Worm (Caenorhabditis elegans) whole organism, L4 larva: Measurements from ENCODE around the gene polk-1.

Experiments used
- F26F4.8 ChIP-seq: fragments of 200-800 bp; sonication (Bioruptor generic); conservative IDR thresholded peaks from 2 replicates; pipeline ENCODE4 v1.3.6; 2022; ENCODE audit warnings: missing genetic modification characterization, missing compliant biosample characterization
- F37D6.2 ChIP-seq: sonication (generic microtip); optimal IDR thresholded peaks from 2 replicates; lab custom pipeline; 2016; ENCODE audit warnings: mild to moderate bottlenecking, missing genetic modification characterization, missing compliant biosample characterization
- T26A8.4 ChIP-seq: fragments of 200-800 bp; sonication (Bioruptor generic); IDR thresholded peaks from 2 replicates; pipeline ENCODE4 v1.3.6; 2022; ENCODE audit warnings: missing genetic modification characterization, missing compliant biosample characterization
- Y48G9A.11 ChIP-seq: fragments of 200-800 bp; sonication (Bioruptor generic); IDR thresholded peaks from 2 replicates; pipeline ENCODE4 v1.3.6; 2022; ENCODE audit warnings: missing genetic modification reagents, missing genetic modification characterization, missing compliant biosample characterization
- Y5F2A.4 ChIP-seq: fragments of 200-800 bp; sonication (Bioruptor generic); optimal IDR thresholded peaks from 2 replicates; lab custom pipeline; 2018; ENCODE audit warnings: mild to moderate bottlenecking, missing genetic modification characterization, missing compliant biosample characterization
- Y75B8A.6 ChIP-seq: fragments of 200-800 bp; sonication (Bioruptor generic); IDR thresholded peaks from 2 replicates; pipeline ENCODE4 v1.3.6; 2022; ENCODE audit warnings: missing genetic modification reagents, missing genetic modification characterization, missing compliant biosample characterization
- ZK546.5 ChIP-seq, 2 experiments: sonication (generic microtip); optimal IDR thresholded peaks; 2 replicates each; lab custom pipeline; 2017; ENCODE audit warnings: missing biosample characterization in 2 of 2, missing genetic modification characterization in 2 of 2
- ama-1 ChIP-seq: fragments of 150-350 bp; optimal IDR thresholded peaks from 2 replicates; lab custom pipeline; 2014; ENCODE audit warnings: inconsistent platforms, mixed read lengths
- ceh-20 ChIP-seq: fragments of 200-800 bp; sonication (Bioruptor generic); IDR thresholded peaks from 2 replicates; pipeline ENCODE4 v1.3.6; 2022; ENCODE audit warnings: missing genetic modification reagents, missing genetic modification characterization, missing compliant biosample characterization
- ceh-28 ChIP-seq: fragments of 150-350 bp; optimal IDR thresholded peaks from 2 replicates; lab custom pipeline; 2014; ENCODE audit warnings: missing biosample characterization, missing genetic modification reagents, missing genetic modification characterization
- ceh-44 ChIP-seq: fragments of 200-800 bp; sonication (Bioruptor generic); IDR thresholded peaks from 2 replicates; pipeline ENCODE4 v1.3.6; 2022; ENCODE audit warnings: missing genetic modification reagents, missing genetic modification characterization, missing compliant biosample characterization
- ces-1 ChIP-seq: fragments of 150-350 bp; sonication (generic microtip); optimal IDR thresholded peaks from 4 replicates; lab custom pipeline; 2014; ENCODE audit warnings: missing biosample characterization, missing genetic modification reagents, missing genetic modification characterization
- cey-2 ChIP-seq: sonication (generic microtip); optimal IDR thresholded peaks from 3 replicates; lab custom pipeline; 2017; ENCODE audit warnings: missing genetic modification characterization, mild to moderate bottlenecking, missing compliant biosample characterization, antibody characterized with exemption, borderline replicate concordance; ENCODE audit not compliant: insufficient read depth
- ctbp-1 ChIP-seq: fragments of 200-800 bp; sonication (Bioruptor generic); IDR thresholded peaks from 2 replicates; pipeline ENCODE4 v1.3.6; 2022; ENCODE audit warnings: missing genetic modification reagents, missing genetic modification characterization, missing compliant biosample characterization
- daf-16 ChIP-seq, 3 experiments: sonication (generic microtip); optimal IDR thresholded peaks; 2 replicates each; lab custom pipeline; 2016 to 2017; ENCODE audit warnings: missing genetic modification characterization in 3 of 3, missing genetic modification reagents in 3 of 3, mild to moderate bottlenecking in 2 of 3, missing compliant biosample characterization in 2 of 3, missing biosample characterization in 1 of 3, moderate library complexity in 1 of 3
- dmd-9 ChIP-seq: fragments of 200-800 bp; sonication (Bioruptor generic); IDR thresholded peaks from 2 replicates; pipeline ENCODE4 v1.3.6; 2022; ENCODE audit warnings: missing genetic modification reagents, missing genetic modification characterization, missing compliant biosample characterization
- dpl-1 ChIP-seq: fragments of 150-350 bp; optimal IDR thresholded peaks from 2 replicates; lab custom pipeline; 2014; ENCODE audit warnings: missing biosample characterization, missing genetic modification reagents, missing genetic modification characterization
- egl-27 ChIP-seq: sonication (generic microtip); optimal IDR thresholded peaks from 3 replicates; lab custom pipeline; 2017; ENCODE audit warnings: missing biosample characterization, missing genetic modification reagents, missing genetic modification characterization
- fkh-10 ChIP-seq: fragments of 150-350 bp; optimal IDR thresholded peaks from 2 replicates; lab custom pipeline; 2014; ENCODE audit warnings: missing biosample characterization, missing genetic modification reagents, missing genetic modification characterization
- hif-1 ChIP-seq, 2 experiments: sonication (generic microtip); optimal IDR thresholded peaks; 2 replicates each; lab custom pipeline; 2016 to 2017; ENCODE audit warnings: missing compliant biosample characterization in 2 of 2, missing genetic modification characterization in 2 of 2, missing genetic modification reagents in 2 of 2, missing genotype in 2 of 2, mild to moderate bottlenecking in 1 of 2
- hlh-11 ChIP-seq: fragments of 200-800 bp; sonication (Bioruptor generic); optimal IDR thresholded peaks from 2 replicates; lab custom pipeline; 2018; ENCODE audit warnings: mild to moderate bottlenecking, missing genetic modification characterization, missing compliant biosample characterization
- hmg-1.1 ChIP-seq: fragments of 200-800 bp; sonication (Bioruptor generic); IDR thresholded peaks from 2 replicates; pipeline ENCODE4 v1.3.6; 2022; ENCODE audit warnings: missing genetic modification reagents, missing genetic modification characterization, missing compliant biosample characterization
- jun-1 ChIP-seq: fragments of 150-350 bp; optimal IDR thresholded peaks from 2 replicates; lab custom pipeline; 2014; ENCODE audit warnings: missing biosample characterization, missing genetic modification reagents, missing genetic modification characterization
- lim-7 ChIP-seq: fragments of 200-800 bp; sonication (Bioruptor generic); IDR thresholded peaks from 2 replicates; pipeline ENCODE4 v1.3.6; 2022; ENCODE audit warnings: missing genetic modification characterization, missing compliant biosample characterization
- lin-13 ChIP-seq: fragments of 150-350 bp; optimal IDR thresholded peaks from 2 replicates; lab custom pipeline; 2014; ENCODE audit warnings: missing biosample characterization, missing genetic modification reagents, missing genetic modification characterization
- lsy-2 ChIP-seq, 2 experiments: fragments of 150-350 bp in 1 of 2; sonication (generic microtip) in 1 of 2; optimal IDR thresholded peaks; 2 replicates each; lab custom pipeline; 2014 to 2017; ENCODE audit warnings: missing biosample characterization in 2 of 2, missing genetic modification characterization in 2 of 2
- mxl-3 ChIP-seq: fragments of 200-800 bp; sonication (Bioruptor generic); optimal IDR thresholded peaks from 2 replicates; lab custom pipeline; 2018; ENCODE audit warnings: mild to moderate bottlenecking, missing genetic modification characterization, missing compliant biosample characterization
- nhr-25 ChIP-seq: sonication (generic microtip); optimal IDR thresholded peaks from 2 replicates; lab custom pipeline; 2017; ENCODE audit warnings: missing genetic modification characterization, mild to moderate bottlenecking, missing compliant biosample characterization, antibody characterized with exemption, moderate library complexity, borderline replicate concordance; ENCODE audit not compliant: insufficient read depth
- nhr-28 ChIP-seq: fragments of 150-350 bp; optimal IDR thresholded peaks from 2 replicates; lab custom pipeline; 2014; ENCODE audit warnings: missing biosample characterization, missing genetic modification characterization
- nhr-6 ChIP-seq: fragments of 150-350 bp; optimal IDR thresholded peaks from 2 replicates; lab custom pipeline; 2014; ENCODE audit warnings: missing biosample characterization, missing genetic modification characterization
- nhr-77 ChIP-seq: fragments of 150-350 bp; optimal IDR thresholded peaks from 2 replicates; lab custom pipeline; 2014; ENCODE audit warnings: missing biosample characterization, missing genetic modification characterization
- php-3 ChIP-seq: fragments of 200-800 bp; sonication (Bioruptor generic); IDR thresholded peaks from 2 replicates; pipeline ENCODE4 v1.3.6; 2022; ENCODE audit warnings: missing genetic modification reagents, missing genetic modification characterization, missing compliant biosample characterization
- set-16 ChIP-seq: fragments of 200-800 bp; sonication (Bioruptor generic); IDR thresholded peaks from 2 replicates; pipeline ENCODE4 v1.3.6; 2022; ENCODE audit warnings: missing genetic modification reagents, missing genetic modification characterization, missing compliant biosample characterization
- snpc-1.2 ChIP-seq: fragments of 200-800 bp; sonication (Bioruptor generic); IDR thresholded peaks from 2 replicates; pipeline ENCODE4 v1.3.6; 2022; ENCODE audit warnings: missing genetic modification reagents, missing genetic modification characterization, missing compliant biosample characterization
- tag-97 ChIP-seq: fragments of 200-800 bp; sonication (Bioruptor generic); IDR thresholded peaks from 2 replicates; pipeline ENCODE4 v1.3.6; 2022; ENCODE audit warnings: missing genetic modification characterization, missing compliant biosample characterization
- unc-62 ChIP-seq, 3 experiments: fragments of 150-350 bp in 1 of 3; sonication (generic microtip); optimal IDR thresholded peaks in 2 of 3; peaks in 1 of 3; 1 replicate in 1 of 3; 2 replicates in 2 of 3; lab custom pipeline; 2014 to 2017; ENCODE audit warnings: missing biosample characterization in 3 of 3, missing genetic modification characterization in 3 of 3, missing genetic modification reagents in 3 of 3, missing genotype in 1 of 3
- zip-2 ChIP-seq: fragments of 150-350 bp; optimal IDR thresholded peaks from 2 replicates; lab custom pipeline; 2014; ENCODE audit warnings: missing biosample characterization, missing genetic modification characterization
- ztf-7 ChIP-seq: fragments of 150-350 bp; optimal IDR thresholded peaks from 2 replicates; lab custom pipeline; 2014; ENCODE audit warnings: missing biosample characterization, missing genetic modification characterization

Gene polk-1

ce11 chrIII:8621982-8622381 lies 6.4 kb downstream of the polk-1 start:
- TF ChIP-seq ceh-28 (tag; lab: Kevin White, UChicago) (no peak), cey-2 (tag; lab: Kevin White, UChicago) (no peak), unc-62 (GFP tag; optimal IDR thresholded peaks at IDR 0.05 in 1 of 2; lab: Kevin White, UChicago) (no peak), unc-62 (tag; optimal IDR thresholded peaks at IDR 0.05; lab: Kevin White, UChicago) (no peak), Y5F2A.4 (GFP tag; lab: Kevin White, UChicago) (no peak), tag-97 (GFP tag; lab: Robert Waterston, UW) (no peak), snpc-1.2 (no peak), ctbp-1 (GFP tag; lab: Robert Waterston, UW) (no peak), nhr-77 (tag; lab: Kevin White, UChicago) (no peak), nhr-25 (tag; lab: Kevin White, UChicago) (no peak), Y75B8A.6 (no peak), lin-13 (GFP tag; lab: Kevin White, UChicago) (no peak), T26A8.4 (no peak), ama-1 (lab: Kevin White, UChicago) (no peak), ces-1 (GFP tag; lab: Kevin White, UChicago) (no peak)

- TF ChIP-seq ZK546.5 (tag; optimal IDR thresholded peaks at IDR 0.05; lab: Kevin White, UChicago) (no peak), set-16 (GFP tag; lab: Robert Waterston, UW) (no peak), zip-2 (tag; lab: Kevin White, UChicago) (no peak), hif-1 (tag; optimal IDR thresholded peaks at IDR 0.05; lab: Kevin White, UChicago) (no peak), fkh-10 (no peak), lsy-2 (tag; optimal IDR thresholded peaks at IDR 0.05; lab: Kevin White, UChicago) (no peak), Y48G9A.11 (no peak), ceh-20 (GFP tag; lab: Robert Waterston, UW) (no peak)
Observed at ce11 chrIII:8621002-8621401, 7.4 kb downstream of the polk-1 start.

- TF ChIP-seq php-3 (GFP tag; lab: Robert Waterston, UW) (no peak), daf-16 (GFP tag; optimal IDR thresholded peaks at IDR 0.05; lab: Kevin White, UChicago) (no peak), daf-16 (tag; optimal IDR thresholded peaks at IDR 0.05; lab: Kevin White, UChicago) (no peak), egl-27 (no peak), zip-2 (tag; lab: Kevin White, UChicago) (no peak), dmd-9 (no peak), hlh-11 (no peak), mxl-3 (no peak), ztf-7 (tag; lab: Kevin White, UChicago) (no peak), F26F4.8 (GFP tag; lab: Robert Waterston, UW) (no peak), dpl-1 (no peak), nhr-28 (tag; lab: Kevin White, UChicago) (no peak), jun-1 (no peak), F37D6.2 (no peak), Y48G9A.11 (no peak), ceh-44 (GFP tag; lab: Robert Waterston, UW) (no peak), lim-7 (GFP tag; lab: Robert Waterston, UW) (no peak), hmg-1.1 (GFP tag; lab: Robert Waterston, UW) (no peak), ces-1 (GFP tag; lab: Kevin White, UChicago) (no peak), nhr-6 (tag; lab: Kevin White, UChicago) (no peak), ceh-20 (GFP tag; lab: Robert Waterston, UW) (no peak)
Observed at ce11 chrIII:8620259-8620658, 8.1 kb downstream of the polk-1 start.
